Worm (Caenorhabditis elegans): ENCODE measurements around the gene F46C5.4.
A peak's percentile ranks its signal among the peaks of the same experiment; 100 is the strongest.

The F46C5.4 gene

ce11 chrII:8799725-8800124 is 36.2 kb upstream of the F46C5.4 start:
- TF ChIP-seq F33H1.4 (GFP tag; IDR thresholded peaks at IDR 0.05) (no peak), cebp-2 (GFP tag; IDR thresholded peaks at IDR 0.05) (0 out of 2 replicates have a peak, but pooled peaks have one; percentile 31)

- no peak for TF ChIP-seq mel-28 (tag; optimal IDR thresholded peaks at IDR 0.05; ENCODE audit: borderline replicate concordance)
- TF ChIP-seq zfh-2 (GFP tag; conservative IDR thresholded peaks at IDR 0.05) = 0 out of 2 replicates have a peak, but pooled peaks have one; percentile 17
These were observed 35.0 kb upstream of the F46C5.4 start, which contains the start of gene appg-2 for ce11 chrII:8800830-8801229. Gene appg-2 (plus strand): TSS chrII:8801130.

DNA sequence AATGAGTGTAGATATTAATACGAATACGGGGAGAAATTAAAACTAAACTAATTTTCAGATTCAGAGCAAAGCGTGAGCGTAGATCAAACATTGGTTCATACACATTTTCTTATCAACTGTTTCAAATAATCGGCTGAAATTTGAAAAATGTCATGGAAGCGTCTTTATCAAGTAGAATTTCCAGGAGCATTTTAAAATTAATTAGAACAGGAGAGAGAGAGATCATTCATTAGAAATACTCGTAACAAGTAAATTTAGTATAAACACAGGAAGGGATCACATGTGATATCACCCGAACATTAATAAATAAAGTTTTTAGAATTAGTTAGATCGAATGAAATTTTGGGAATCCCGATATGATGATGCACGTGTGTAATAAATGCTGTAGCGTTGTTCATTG is 29.0 kb upstream of the F46C5.4 start, which contains the start of gene pho-13:
Gene pho-13 (minus strand): TSS at position 101 of the 400 bp plus-strand sequence.
- peak; percentile 46 for TF ChIP-seq nhr-80 (tag; optimal IDR thresholded peaks at IDR 0.05)
- TF ChIP-seq efl-1 (GFP tag; optimal IDR thresholded peaks at IDR 0.05) = no peak

DNA sequence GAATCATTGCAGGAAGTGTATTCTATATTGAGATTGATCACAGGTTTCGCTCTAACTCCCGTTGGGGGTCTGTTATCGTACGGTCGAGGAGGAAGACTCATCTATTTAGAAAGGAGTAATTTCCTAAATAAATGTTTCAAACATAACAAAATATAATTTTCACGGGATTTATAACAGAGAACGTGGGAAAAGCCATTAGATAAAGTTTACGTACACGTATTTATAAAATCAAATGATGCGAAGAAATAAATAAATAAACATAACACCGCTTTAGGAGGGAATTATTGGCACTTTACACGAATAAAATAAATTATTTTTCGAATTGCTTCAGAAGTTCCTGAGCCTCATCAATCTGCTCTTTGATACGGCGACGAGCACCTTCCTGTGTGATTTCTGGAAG is 27.4 kb upstream of the F46C5.4 start, which contains the start of gene F07H5.10:
Gene F07H5.10 (minus strand): TSS at position 101 of the 400 bp plus-strand sequence.
- TF ChIP-seq madf-6 (GFP tag; IDR thresholded peaks at IDR 0.05) = no peak
- no peak for TF ChIP-seq B0261.1 (tag; optimal IDR thresholded peaks at IDR 0.05)
- TF ChIP-seq nfyb-1 (GFP tag; IDR thresholded peaks at IDR 0.05) = no peak
- TF ChIP-seq tlf-1 (GFP tag; optimal IDR thresholded peaks at IDR 0.05) = no peak

DNA sequence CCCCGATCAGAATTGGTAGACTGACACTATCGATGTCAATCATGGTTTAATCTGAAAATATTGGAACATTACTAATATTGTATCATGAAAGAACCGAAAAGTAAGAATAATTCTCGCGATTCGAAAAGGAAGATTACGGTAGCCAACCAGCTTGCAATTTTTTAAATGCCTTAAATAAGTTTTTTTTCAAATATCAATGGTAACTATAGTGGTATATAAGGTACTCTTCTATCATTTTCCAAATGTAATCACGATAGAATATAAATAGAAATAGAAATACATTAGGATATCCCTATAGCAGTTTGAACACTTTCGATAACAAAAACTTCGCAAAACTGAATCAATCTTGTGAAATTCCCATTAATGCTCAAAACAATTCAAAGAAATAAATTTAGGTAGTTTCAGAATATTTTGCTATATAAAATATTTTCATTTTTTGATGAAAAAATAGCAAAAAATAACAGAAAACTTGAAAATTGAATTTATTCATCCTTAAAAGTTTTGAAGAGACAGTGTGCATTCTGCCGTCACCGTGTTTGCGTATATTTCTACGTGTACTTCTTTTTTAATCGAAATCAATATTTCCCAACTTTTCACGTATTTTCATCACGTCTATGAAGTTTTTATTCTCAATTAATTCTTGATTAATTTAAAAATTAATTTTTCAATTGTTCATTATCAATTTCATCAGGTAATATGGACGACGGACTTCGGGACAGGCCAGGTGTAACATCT is 25.0 kb upstream of the F46C5.4 start, which contains the start of the genes F46C5.9 and rer-1:
Gene F46C5.9 (minus strand): TSS at position 51 of the 735 bp plus-strand sequence.
Gene rer-1 (plus strand): TSS at position 692 of the 735 bp plus-strand sequence.
- TF ChIP-seq F22D6.2 (tag; optimal IDR thresholded peaks at IDR 0.05) (no peak), snpc-1.3 (tag; optimal IDR thresholded peaks at IDR 0.05; ENCODE audit: insufficient read depth) (peak; percentile 8), nhr-90 (tag; optimal IDR thresholded peaks at IDR 0.05) (no peak), unc-62 (GFP tag; optimal IDR thresholded peaks at IDR 0.05) (no peak), B0336.3 (GFP tag; IDR thresholded peaks at IDR 0.05) (no peak), attf-5 (GFP tag; optimal IDR thresholded peaks at IDR 0.05) (peak; percentile 38), mxl-1 (tag; optimal IDR thresholded peaks at IDR 0.05) (no peak), let-607 (tag; optimal IDR thresholded peaks at IDR 0.05) (peak; percentile 4 to 84), rpc-1 (optimal IDR thresholded peaks at IDR 0.05) (no peak), rpc-1 (tag; optimal IDR thresholded peaks at IDR 0.05) (no peak), nfya-2 (GFP tag; IDR thresholded peaks at IDR 0.05) (no peak), sdz-38 (tag; optimal IDR thresholded peaks at IDR 0.05) (no peak), tbx-9 (tag; optimal IDR thresholded peaks at IDR 0.05; ENCODE audit: borderline replicate concordance) (no peak), bed-1 (GFP tag; IDR thresholded peaks at IDR 0.05) (no peak), pha-4 (tag; optimal IDR thresholded peaks at IDR 0.05) (no peak), hlh-26 (GFP tag; conservative IDR thresholded peaks at IDR 0.05) (no peak), cebp-2 (GFP tag; IDR thresholded peaks at IDR 0.05) (no peak), tbp1 (GFP tag; optimal IDR thresholded peaks at IDR 0.05) (no peak), Y53G8AR.9 (GFP tag; conservative IDR thresholded peaks at IDR 0.05) (no peak), ztf-28 (GFP tag; IDR thresholded peaks at IDR 0.05) (no peak), ztf-18 (tag; optimal IDR thresholded peaks at IDR 0.05) (no peak)

DNA sequence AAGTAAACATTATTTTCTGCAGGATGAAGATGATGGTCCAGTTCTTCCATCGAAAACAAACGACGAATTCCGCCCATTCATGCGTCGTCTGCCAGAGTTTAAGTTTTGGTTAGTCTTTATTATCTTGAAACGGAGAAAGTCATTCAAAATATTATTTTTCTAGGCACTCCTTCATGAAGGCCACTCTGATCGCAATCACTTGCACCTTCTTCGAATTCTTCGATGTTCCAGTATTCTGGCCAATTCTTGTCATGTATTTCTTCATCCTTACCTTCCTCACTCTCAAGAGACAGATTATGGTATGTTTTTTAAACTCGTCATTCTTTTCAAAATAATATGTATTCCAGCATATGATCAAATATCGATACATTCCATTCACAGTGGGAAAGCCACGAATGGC is 24.1 kb upstream of the F46C5.4 start:
- TF ChIP-seq nhr-120 (GFP tag; IDR thresholded peaks at IDR 0.05) (no peak), ama-1 (optimal IDR thresholded peaks at IDR 0.05) (peak; percentile 72), ama-1 (GFP tag; optimal IDR thresholded peaks at IDR 0.05) (no peak)

Measured in whole organism, young adult.